Fruit fly (Drosophila melanogaster): ENCODE measurements around the gene CG8087.

CG8087 gene

DNA sequence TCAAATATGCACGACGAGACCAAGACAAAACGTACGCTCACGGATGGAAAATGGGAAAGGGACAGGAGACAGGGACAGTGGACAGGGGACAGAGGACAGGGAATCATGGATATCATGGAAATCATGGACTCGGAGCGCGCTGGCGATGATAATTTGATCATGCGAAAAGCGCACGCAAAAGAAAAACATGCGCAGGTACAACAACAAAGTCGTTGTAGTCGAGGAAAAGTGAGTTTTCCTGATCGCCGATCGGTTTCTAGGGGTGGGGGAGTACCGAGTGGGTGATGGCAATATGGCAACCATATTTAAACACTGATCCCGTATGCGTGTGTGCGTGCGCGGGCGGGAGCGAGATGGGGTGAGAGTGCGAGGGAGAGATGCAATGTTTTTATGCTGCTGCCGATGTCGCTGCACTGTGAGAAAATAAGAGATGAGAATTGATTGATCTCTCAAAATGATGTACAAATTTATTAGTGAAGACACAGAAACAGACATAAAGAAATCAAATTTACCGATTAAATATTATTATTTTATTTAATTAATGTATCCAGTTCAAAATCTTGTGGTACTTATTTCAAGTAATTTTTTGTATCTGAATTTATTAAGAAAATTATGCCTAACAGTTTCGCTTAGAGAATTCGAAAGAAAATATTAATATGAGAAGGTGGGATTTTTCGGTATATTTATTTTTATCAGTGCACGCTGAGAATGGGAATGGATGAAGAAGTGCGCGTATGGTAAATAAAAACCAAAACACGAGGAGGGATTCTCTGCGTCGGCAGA is 26.3 kb upstream of the CG8087 start (continued):
- TF ChIP-seq ssp (GFP tag; IDR thresholded peaks at IDR 0.05) (peak; percentile 73), Mrtf (GFP tag; IDR thresholded peaks at IDR 0.05) (peak; percentile 41; the same call in 2 of the 3 replicates), CG2889 (GFP tag; IDR thresholded peaks at IDR 0.05) (no peak), Nf-YA (GFP tag; IDR thresholded peaks at IDR 0.05) (peak; percentile 33; the same call in 1 of the 2 replicates), ac (GFP tag; optimal IDR thresholded peaks at IDR 0.05) (peak; percentile 86), CG15073 (GFP tag; optimal IDR thresholded peaks at IDR 0.05) (peak; percentile 48), vnd (GFP tag; IDR thresholded peaks at IDR 0.05; ENCODE audit: partially characterized antibody) (no peak), Oli (tag; optimal IDR thresholded peaks at IDR 0.05) (peak; percentile 90), so (GFP tag; IDR thresholded peaks at IDR 0.05) (peak; percentile 77; the same call in 2 of the 3 replicates), pfk (GFP tag; optimal IDR thresholded peaks at IDR 0.05) (no peak), fd3F (GFP tag; optimal IDR thresholded peaks at IDR 0.05) (peak; percentile 8), CG32532 (GFP tag; IDR thresholded peaks at IDR 0.05) (no peak), slp2 (GFP tag; optimal IDR thresholded peaks at IDR 0.05) (peak; percentile 6), shn (GFP tag; optimal IDR thresholded peaks at IDR 0.05) (no peak), her (GFP tag; optimal IDR thresholded peaks at IDR 0.05) (no peak), NK7.1 (GFP tag; optimal IDR thresholded peaks at IDR 0.05) (no peak), pros (GFP tag; optimal IDR thresholded peaks at IDR 0.05) (peak; percentile 63), CG7357 (GFP tag; IDR thresholded peaks at IDR 0.05) (peak; percentile 67; the same call in 1 of the 3 replicates), CG32767 (GFP tag; IDR thresholded peaks at IDR 0.05) (peak; percentile 74), CG8478 (optimal IDR thresholded peaks at IDR 0.05) (no peak), bab2 (GFP tag; optimal IDR thresholded peaks at IDR 0.05) (no peak), ham (GFP tag; IDR thresholded peaks at IDR 0.05) (no peak), fru (optimal IDR thresholded peaks at IDR 0.05) (no peak), ro (GFP tag; IDR thresholded peaks at IDR 0.05) (peak; percentile 70; the same call in 1 of the 2 replicates), sim (GFP tag; IDR thresholded peaks at IDR 0.05) (peak; percentile 78), Xrp1 (GFP tag; IDR thresholded peaks at IDR 0.05) (peak; percentile 93), Dref (GFP tag; IDR thresholded peaks at IDR 0.05) (no peak), CG15696 (tag; optimal IDR thresholded peaks at IDR 0.05) (peak; percentile 98), Ets97D (GFP tag; optimal IDR thresholded peaks at IDR 0.05) (no peak), CG9727 (GFP tag; optimal IDR thresholded peaks at IDR 0.05) (peak; percentile 97), Sin3A (optimal IDR thresholded peaks at IDR 0.05) (no peak), rib (GFP tag; IDR thresholded peaks at IDR 0.05) (no peak), CG4820 (GFP tag; optimal IDR thresholded peaks at IDR 0.05) (peak; percentile 85), lmd (GFP tag; IDR thresholded peaks at IDR 0.05) (peak; percentile 69), Hr3 (GFP tag; optimal IDR thresholded peaks at IDR 0.05) (peak; percentile 83), klu (GFP tag; IDR thresholded peaks at IDR 0.05) (0 out of 2 replicates have a peak, but pooled peaks have one; percentile 24), C15 (GFP tag; IDR thresholded peaks at IDR 0.05) (no peak), CG8765 (GFP tag; IDR thresholded peaks at IDR 0.05) (peak; percentile 78), Med (GFP tag) (peak; percentile 58), vvl (GFP tag; IDR thresholded peaks at IDR 0.05) (peak; percentile 73), Hmx (GFP tag; optimal IDR thresholded peaks at IDR 0.05) (no peak), Scr (GFP tag; IDR thresholded peaks at IDR 0.05; ENCODE audit: partially characterized antibody) (no peak), HmgD (GFP tag; optimal IDR thresholded peaks at IDR 0.05) (no peak), fd64A (GFP tag; optimal IDR thresholded peaks at IDR 0.05) (no peak), Dip3 (GFP tag; optimal IDR thresholded peaks at IDR 0.05) (no peak), crc (GFP tag; optimal IDR thresholded peaks at IDR 0.05) (no peak), CG10959 (GFP tag; IDR thresholded peaks at IDR 0.05) (peak; percentile 86), Drgx (GFP tag; IDR thresholded peaks at IDR 0.05) (peak; percentile 31; the same call in 1 of the 2 replicates), caup (GFP tag; optimal IDR thresholded peaks at IDR 0.05; ENCODE audit: severe bottlenecking) (peak; percentile 26), Asciz (GFP tag; optimal IDR thresholded peaks at IDR 0.05) (peak; percentile 88), dan (GFP tag; IDR thresholded peaks at IDR 0.05) (peak; percentile 73), dysf (GFP tag; IDR thresholded peaks at IDR 0.05) (peak; percentile 66; the same call in 2 of the 3 replicates)

All from whole organism, embryonic.